Fruit fly (Drosophila melanogaster): ENCODE measurements around the gene CG2187.

CG2187 gene

dm6 chr3R:31718967-31719366 is 39.5 kb downstream of the CG2187 start:
- TF ChIP-seq usp (GFP tag; optimal IDR thresholded peaks at IDR 0.05), result no peak
- no peak for TF ChIP-seq psq (optimal IDR thresholded peaks at IDR 0.05)
- TF ChIP-seq pan (optimal IDR thresholded peaks at IDR 0.05), result no peak
- no peak for TF ChIP-seq EcR (GFP tag; optimal IDR thresholded peaks at IDR 0.05)
- TF ChIP-seq CG8478 (optimal IDR thresholded peaks at IDR 0.05), result no peak
- TF ChIP-seq Dll (optimal IDR thresholded peaks at IDR 0.05), result no peak

dm6 chr3R:31718168-31718565 is 40.3 kb downstream of the CG2187 start:
- TF ChIP-seq pan (optimal IDR thresholded peaks at IDR 0.05) (peak; percentile 82), CG8478 (optimal IDR thresholded peaks at IDR 0.05) (no peak), EcR (GFP tag; optimal IDR thresholded peaks at IDR 0.05) (no peak)

DNA sequence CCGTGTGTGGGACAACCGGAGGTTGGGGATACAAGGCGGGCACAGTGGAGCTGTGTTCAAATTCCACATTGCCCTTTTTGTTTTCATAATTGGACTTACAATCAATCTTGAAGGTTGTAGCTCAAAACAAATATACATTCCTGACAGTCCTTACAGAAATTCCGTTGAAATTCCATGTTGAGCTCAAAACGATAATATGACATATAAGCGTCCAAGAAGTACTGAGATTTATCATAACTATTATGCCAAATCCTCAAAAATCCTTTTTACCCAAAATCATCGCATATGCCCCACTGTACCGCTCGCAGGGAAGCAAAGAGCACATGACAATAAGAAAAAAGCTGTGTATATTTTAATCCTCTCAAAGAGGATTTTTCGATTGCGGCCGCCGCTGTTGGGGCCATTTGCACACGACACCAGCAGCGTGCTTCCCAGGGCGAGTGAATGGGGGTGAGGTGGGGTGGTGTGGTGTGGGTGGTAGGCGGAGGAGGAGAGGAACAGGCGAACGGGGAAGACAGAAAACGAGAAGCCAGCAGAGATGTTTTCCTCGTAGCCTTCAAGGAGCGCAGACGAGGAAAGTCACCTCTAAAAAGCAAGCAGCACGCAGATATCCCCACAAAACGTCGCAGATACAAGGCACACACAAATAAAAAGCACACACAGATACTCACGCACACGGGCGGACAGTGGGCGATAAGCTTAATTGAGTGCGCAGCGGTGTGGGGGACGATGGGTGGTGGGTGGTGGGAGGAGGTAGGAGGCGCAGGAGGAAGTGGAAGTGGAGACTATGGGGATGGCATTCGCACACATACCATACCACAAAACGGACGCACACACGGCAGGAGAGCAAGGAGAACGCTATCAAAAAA is 40.9 kb downstream of the CG2187 start:
- TF ChIP-seq pan (optimal IDR thresholded peaks at IDR 0.05) (no peak), Dll (optimal IDR thresholded peaks at IDR 0.05) (no peak), EcR (GFP tag; optimal IDR thresholded peaks at IDR 0.05) (no peak), psq (optimal IDR thresholded peaks at IDR 0.05) (no peak), usp (GFP tag; optimal IDR thresholded peaks at IDR 0.05) (no peak), CG8478 (optimal IDR thresholded peaks at IDR 0.05) (no peak)

dm6 chr3R:31716265-31716664 is 42.2 kb downstream of the CG2187 start:
- TF ChIP-seq usp (GFP tag; optimal IDR thresholded peaks at IDR 0.05) (no peak), CG8478 (optimal IDR thresholded peaks at IDR 0.05) (no peak), EcR (GFP tag; optimal IDR thresholded peaks at IDR 0.05) (no peak), psq (optimal IDR thresholded peaks at IDR 0.05) (no peak), Dll (optimal IDR thresholded peaks at IDR 0.05) (no peak), pan (optimal IDR thresholded peaks at IDR 0.05) (no peak)

dm6 chr3R:31715713-31716024 is 42.8 kb downstream of the CG2187 start:
- TF ChIP-seq Dll (optimal IDR thresholded peaks at IDR 0.05) (no peak), psq (optimal IDR thresholded peaks at IDR 0.05) (no peak), EcR (GFP tag; optimal IDR thresholded peaks at IDR 0.05) (no peak), usp (GFP tag; optimal IDR thresholded peaks at IDR 0.05) (no peak), CG8478 (optimal IDR thresholded peaks at IDR 0.05) (no peak), pan (optimal IDR thresholded peaks at IDR 0.05) (no peak)

DNA sequence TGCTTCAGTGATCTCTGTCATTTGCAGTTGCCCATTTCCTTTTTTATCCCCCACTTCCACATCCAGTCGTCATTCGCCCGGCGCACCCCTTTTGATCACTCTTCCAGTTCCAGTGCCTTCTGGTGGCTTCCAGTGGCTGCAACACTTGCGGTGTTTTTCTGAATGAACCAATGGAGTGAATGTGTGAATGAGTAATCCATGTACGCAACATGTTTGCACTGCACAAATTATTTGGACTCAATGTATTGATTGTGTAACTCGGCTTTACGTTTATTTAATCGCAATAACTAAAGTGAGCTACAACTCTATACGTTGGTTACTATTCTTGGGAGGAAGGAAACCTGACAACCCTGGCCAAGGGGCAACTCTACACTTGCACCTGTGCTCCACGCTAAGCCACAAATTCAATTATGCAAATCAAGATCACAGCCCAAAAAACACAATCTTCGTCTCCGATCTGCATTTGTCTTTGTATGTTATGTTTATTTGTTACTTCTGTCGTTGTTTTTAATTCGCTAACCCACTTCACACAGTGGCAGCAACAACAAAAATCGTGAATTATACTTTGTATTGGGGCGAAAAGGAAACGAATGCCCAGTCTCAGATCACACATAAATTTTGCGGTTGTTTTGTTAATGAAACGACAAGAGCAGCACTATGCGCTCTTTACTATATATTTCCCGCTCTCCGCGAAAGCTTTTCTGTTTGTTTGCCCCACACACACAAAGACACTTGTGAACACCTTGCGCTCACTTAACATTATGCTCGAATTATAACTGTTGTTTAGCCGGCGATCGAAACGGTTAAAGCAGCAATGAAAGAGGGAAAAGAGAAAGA is 43.3 kb downstream of the CG2187 start:
- TF ChIP-seq CG8478 (optimal IDR thresholded peaks at IDR 0.05) (no peak), EcR (GFP tag; optimal IDR thresholded peaks at IDR 0.05) (no peak), pan (optimal IDR thresholded peaks at IDR 0.05) (no peak), usp (GFP tag; optimal IDR thresholded peaks at IDR 0.05) (no peak), psq (optimal IDR thresholded peaks at IDR 0.05) (no peak), Dll (optimal IDR thresholded peaks at IDR 0.05) (no peak)

DNA sequence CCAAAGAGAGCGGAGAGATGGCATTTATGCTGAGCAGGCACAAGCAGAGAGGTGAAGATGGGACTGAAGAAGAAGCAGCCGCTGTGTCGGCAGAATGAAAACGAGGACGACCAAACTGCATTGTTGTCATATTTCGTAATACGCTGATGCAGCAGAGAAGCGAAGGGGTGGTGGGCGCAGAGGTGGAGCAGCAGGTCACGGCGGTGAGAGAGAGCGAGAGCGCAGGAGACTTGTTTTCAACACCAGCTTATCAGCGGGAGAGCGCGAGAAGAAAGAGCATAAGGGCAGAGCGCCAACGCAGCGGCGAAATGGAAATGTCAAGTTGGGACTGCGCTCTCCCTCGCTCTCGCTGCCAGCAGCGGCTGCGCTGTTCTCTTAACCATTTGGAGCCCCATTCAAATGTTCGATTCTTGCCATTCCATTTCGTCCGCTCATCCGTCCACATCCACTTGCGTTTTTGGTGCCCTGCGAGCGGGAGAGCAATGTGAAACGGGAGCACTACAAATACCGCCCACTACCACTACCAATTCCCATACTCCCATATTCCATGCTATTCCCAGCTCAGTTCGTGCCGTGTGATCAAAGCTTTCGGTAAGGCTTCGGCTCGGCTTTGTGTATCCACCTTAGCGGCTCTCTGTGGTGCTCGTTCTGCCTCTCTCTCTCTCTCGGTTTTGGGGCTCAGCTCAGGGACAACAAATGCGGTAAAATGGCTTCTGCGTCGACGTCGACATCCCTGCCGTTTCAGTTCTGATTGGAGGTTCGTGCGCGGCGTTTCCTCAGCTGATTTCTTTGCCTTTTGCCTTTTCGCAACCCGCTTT is 44.9 kb downstream of the CG2187 start, which contains the start of gene ttk:
Gene ttk, plus strand, starts transcription at position 562 of the 818 bp plus-strand sequence.
- TF ChIP-seq pan (optimal IDR thresholded peaks at IDR 0.05) (no peak), EcR (GFP tag; optimal IDR thresholded peaks at IDR 0.05) (peak in 1 of 2 experiments; percentile 19), Dll (optimal IDR thresholded peaks at IDR 0.05) (peak; percentile 100)

DNA sequence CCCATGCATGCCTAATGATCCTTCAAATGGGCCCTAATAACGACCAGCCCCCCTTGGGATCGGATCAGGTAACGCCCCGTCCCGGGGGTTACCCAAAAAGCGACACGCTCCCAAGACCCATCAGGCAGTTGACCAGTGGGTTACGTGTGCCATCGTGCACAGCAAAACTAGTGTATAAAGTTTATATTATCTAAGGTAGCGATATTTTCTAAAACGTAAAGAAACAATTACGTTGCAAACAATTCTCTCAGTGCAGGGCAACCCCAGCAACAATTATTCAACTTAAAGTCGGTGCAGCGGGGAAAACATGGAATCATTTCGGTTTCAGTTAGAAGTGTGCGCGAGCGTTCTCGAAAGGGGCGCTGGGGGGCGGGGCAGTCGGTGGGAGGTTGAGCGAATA is 45.9 kb downstream of the CG2187 start:
- no peak for TF ChIP-seq pan (optimal IDR thresholded peaks at IDR 0.05)
- no peak for TF ChIP-seq usp (GFP tag; optimal IDR thresholded peaks at IDR 0.05)
- no peak for TF ChIP-seq EcR (GFP tag; optimal IDR thresholded peaks at IDR 0.05)
- TF ChIP-seq Dll (optimal IDR thresholded peaks at IDR 0.05), result no peak
- no peak for TF ChIP-seq psq (optimal IDR thresholded peaks at IDR 0.05)
- no peak for TF ChIP-seq CG8478 (optimal IDR thresholded peaks at IDR 0.05)

DNA sequence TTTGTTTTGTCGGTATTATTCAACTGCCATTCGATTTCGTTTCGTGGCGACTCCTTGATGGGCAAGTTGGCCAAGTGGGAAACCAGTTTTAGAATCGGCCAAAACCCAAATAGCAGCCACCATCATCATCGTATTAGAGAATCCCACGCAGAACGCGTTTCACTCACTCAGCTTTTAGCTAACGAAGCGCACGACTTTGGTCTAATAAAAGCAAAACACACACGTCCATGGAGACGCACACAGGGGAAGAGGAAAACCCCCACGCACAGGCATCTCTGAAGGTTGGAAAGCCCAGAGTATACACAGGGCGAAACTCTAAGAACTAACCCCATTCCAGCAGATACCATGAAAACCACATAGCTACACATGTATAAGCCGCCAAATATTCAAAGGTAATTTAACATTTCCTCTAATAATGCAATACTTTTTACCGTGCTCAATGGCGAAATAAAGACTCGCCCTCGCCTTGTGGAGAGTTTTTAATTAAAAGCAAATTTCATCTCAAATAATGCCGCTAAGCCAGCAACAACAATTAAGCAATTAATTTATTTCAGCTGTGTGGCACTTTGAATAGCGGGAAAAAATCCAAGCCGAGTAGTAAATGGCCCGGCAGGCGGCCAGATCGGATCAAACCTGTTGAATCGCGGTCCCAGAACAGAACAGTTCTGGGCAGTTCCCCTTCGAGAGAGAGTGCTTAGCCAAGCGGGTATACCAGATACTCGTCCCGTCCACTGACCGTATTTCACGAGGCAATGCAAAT is 47.0 kb downstream of the CG2187 start:
- no peak for TF ChIP-seq CG8478 (optimal IDR thresholded peaks at IDR 0.05)
- TF ChIP-seq psq (optimal IDR thresholded peaks at IDR 0.05), result no peak
- no peak for TF ChIP-seq pan (optimal IDR thresholded peaks at IDR 0.05)
- no peak for TF ChIP-seq Dll (optimal IDR thresholded peaks at IDR 0.05)
- TF ChIP-seq EcR (GFP tag; optimal IDR thresholded peaks at IDR 0.05), result no peak
- no peak for TF ChIP-seq usp (GFP tag; optimal IDR thresholded peaks at IDR 0.05)

dm6 chr3R:31709769-31710168 is 48.7 kb downstream of the CG2187 start:
- TF ChIP-seq usp (GFP tag; optimal IDR thresholded peaks at IDR 0.05) (no peak), Dll (optimal IDR thresholded peaks at IDR 0.05) (no peak), psq (optimal IDR thresholded peaks at IDR 0.05) (no peak), CG8478 (optimal IDR thresholded peaks at IDR 0.05) (no peak), pan (optimal IDR thresholded peaks at IDR 0.05) (no peak), EcR (GFP tag; optimal IDR thresholded peaks at IDR 0.05) (no peak)

dm6 chr3R:31709142-31709541 is 49.3 kb downstream of the CG2187 start:
- TF ChIP-seq EcR (GFP tag; optimal IDR thresholded peaks at IDR 0.05), result no peak
- TF ChIP-seq CG8478 (optimal IDR thresholded peaks at IDR 0.05), result no peak
- TF ChIP-seq psq (optimal IDR thresholded peaks at IDR 0.05), result no peak
- TF ChIP-seq pan (optimal IDR thresholded peaks at IDR 0.05), result no peak
- TF ChIP-seq usp (GFP tag; optimal IDR thresholded peaks at IDR 0.05), result no peak
